Fruit fly (Drosophila melanogaster) whole organism, embryonic: ENCODE data around the gene lute.

Experiments
- Abd-B ChIP-seq: fragments of 200-800 bp; sonication (Bioruptor generic); optimal IDR thresholded peaks from 2 replicates; lab custom pipeline; 2018; ENCODE audit warnings: missing biosample characterization, mild to moderate bottlenecking, missing genetic modification characterization, moderate library complexity
- C15 ChIP-seq: fragments of 200-800 bp; sonication (Bioruptor generic); IDR thresholded peaks from 3 replicates; pipeline ENCODE4 v1.3.6; 2022; ENCODE audit warnings: missing biosample characterization, missing genetic modification characterization
- CG11560 ChIP-seq: fragments of 200-800 bp; sonication (Bioruptor generic); IDR thresholded peaks from 3 replicates; pipeline ENCODE4 v1.3.6; 2022; ENCODE audit warnings: missing biosample characterization, missing genetic modification characterization
- CG11696 ChIP-seq: fragments of 200-800 bp; sonication (Bioruptor generic); IDR thresholded peaks from 2 replicates; pipeline ENCODE4 v1.3.6; 2022; ENCODE audit warnings: missing biosample characterization, missing genetic modification characterization
- CG12155 ChIP-seq: fragments of 200-800 bp; sonication (Bioruptor generic); optimal IDR thresholded peaks from 3 replicates; lab custom pipeline; 2016; ENCODE audit warnings: missing biosample characterization, missing genetic modification characterization
- CG13624 ChIP-seq: fragments of 200-800 bp; sonication (Bioruptor generic); optimal IDR thresholded peaks from 2 replicates; lab custom pipeline; 2016; ENCODE audit warnings: missing biosample characterization, missing genetic modification characterization
- CG14710 ChIP-seq: fragments of 200-800 bp; sonication (Bioruptor generic); optimal IDR thresholded peaks from 3 replicates; lab custom pipeline; 2019; ENCODE audit warnings: missing biosample characterization, mild to moderate bottlenecking, missing genetic modification characterization, moderate library complexity
- CG15479 ChIP-seq: fragments of 200-800 bp; sonication (Bioruptor generic); optimal IDR thresholded peaks from 3 replicates; lab custom pipeline; 2019; ENCODE audit warnings: missing biosample characterization, mild to moderate bottlenecking, missing genetic modification characterization, moderate library complexity
- CG17829 ChIP-seq: fragments of 200-800 bp; optimal IDR thresholded peaks from 2 replicates; lab custom pipeline; 2019; ENCODE audit warnings: missing biosample characterization, mild to moderate bottlenecking, missing genetic modification characterization, moderate library complexity
- CG2678 ChIP-seq: fragments of 200-800 bp; sonication (Bioruptor generic); optimal IDR thresholded peaks from 3 replicates; lab custom pipeline; 2019; ENCODE audit warnings: missing biosample characterization, mild to moderate bottlenecking, missing genetic modification characterization, moderate library complexity
- CG30020 ChIP-seq: fragments of 200-800 bp; optimal IDR thresholded peaks from 2 replicates; lab custom pipeline; 2019; ENCODE audit warnings: missing biosample characterization, mild to moderate bottlenecking, missing genetic modification characterization, moderate library complexity
- CG31388 ChIP-seq: fragments of 200-800 bp; sonication (Bioruptor generic); optimal IDR thresholded peaks from 2 replicates; lab custom pipeline; 2016; ENCODE audit warnings: missing biosample characterization, missing genetic modification characterization
- CG34422 ChIP-seq: fragments of 200-800 bp; sonication (Bioruptor generic); IDR thresholded peaks from 3 replicates; pipeline ENCODE4 v1.3.6; 2022; ENCODE audit warnings: missing biosample characterization, missing genetic modification characterization
- CG4424 ChIP-seq: fragments of 200-800 bp; sonication (Bioruptor generic); optimal IDR thresholded peaks from 3 replicates; lab custom pipeline; 2016; ENCODE audit warnings: missing biosample characterization, missing genetic modification characterization
- CG4854 ChIP-seq: fragments of 200-800 bp; sonication (Bioruptor generic); optimal IDR thresholded peaks from 2 replicates; lab custom pipeline; 2016; ENCODE audit warnings: missing biosample characterization, missing genetic modification characterization, inconsistent platforms
- CG5953 ChIP-seq: fragments of 200-800 bp; sonication (Bioruptor generic); IDR thresholded peaks from 2 replicates; pipeline ENCODE4 v1.3.6; 2022; ENCODE audit warnings: missing biosample characterization, missing genetic modification characterization
- CG6254 ChIP-seq: fragments of 200-800 bp; sonication (Bioruptor generic); optimal IDR thresholded peaks from 3 replicates; lab custom pipeline; 2017; ENCODE audit warnings: mild to moderate bottlenecking, missing biosample characterization, missing genetic modification reagents, missing genetic modification characterization
- CG6765 ChIP-seq: fragments of 200-800 bp; sonication (Bioruptor generic); optimal IDR thresholded peaks from 3 replicates; lab custom pipeline; 2017; ENCODE audit warnings: missing biosample characterization, mild to moderate bottlenecking, missing genetic modification characterization
- D ChIP-seq, 2 experiments: fragments of 200-800 bp in 1 of 2; fragments of >200 bp in 1 of 2; sonication (Bioruptor generic) in 1 of 2; optimal IDR thresholded peaks; 2 replicates in 1 of 2; 3 replicates in 1 of 2; lab custom pipeline; 2017; ENCODE audit warnings: mild to moderate bottlenecking in 1 of 2, missing biosample characterization in 1 of 2, missing genetic modification characterization in 1 of 2, missing genetic modification reagents in 1 of 2
- Deaf1 ChIP-seq: fragments of 200-800 bp; optimal IDR thresholded peaks from 3 replicates; lab custom pipeline; 2019; ENCODE audit warnings: missing biosample characterization, mild to moderate bottlenecking, missing genetic modification characterization, moderate library complexity
- Dref ChIP-seq: fragments of 200-800 bp; sonication (Bioruptor generic); IDR thresholded peaks from 2 replicates; pipeline ENCODE4 v1.3.6; 2022; ENCODE audit warnings: missing biosample characterization, missing genetic modification characterization
- H2.0 ChIP-seq: fragments of 200-800 bp; sonication (Bioruptor generic); IDR thresholded peaks from 2 replicates; pipeline ENCODE4 v1.3.6; 2022; ENCODE audit warnings: missing biosample characterization, missing genetic modification characterization
- HLH4C ChIP-seq: fragments of 200-800 bp; sonication (Bioruptor generic); IDR thresholded peaks from 3 replicates; pipeline ENCODE4 v1.3.6; 2022; ENCODE audit warnings: missing biosample characterization, missing genetic modification characterization; ENCODE audit not compliant: partially characterized antibody
- HmgZ ChIP-seq: fragments of 200-800 bp; sonication (Bioruptor generic); optimal IDR thresholded peaks from 2 replicates; lab custom pipeline; 2018; ENCODE audit warnings: missing biosample characterization, mild to moderate bottlenecking, missing genetic modification characterization
- Kr ChIP-seq: fragments of 200-800 bp; sonication (Bioruptor generic); optimal IDR thresholded peaks from 2 replicates; lab custom pipeline; 2017; ENCODE audit warnings: missing biosample characterization, mild to moderate bottlenecking, missing genetic modification characterization
- Neu2 ChIP-seq: fragments of 200-800 bp; sonication (Bioruptor generic); optimal IDR thresholded peaks from 3 replicates; lab custom pipeline; 2016; ENCODE audit warnings: missing biosample characterization, missing genetic modification characterization, borderline replicate concordance
- Opbp ChIP-seq: fragments of 200-800 bp; sonication (Bioruptor generic); IDR thresholded peaks from 3 replicates; pipeline ENCODE4 v1.3.6; 2022; ENCODE audit warnings: missing biosample characterization, missing genetic modification characterization; ENCODE audit not compliant: partially characterized antibody
- Rx ChIP-seq: fragments of 200-800 bp; sonication (Bioruptor generic); IDR thresholded peaks from 2 replicates; pipeline ENCODE4 v1.3.6; 2022; ENCODE audit warnings: missing biosample characterization, missing genetic modification characterization
- Sox102F ChIP-seq: fragments of 200-800 bp; sonication (Bioruptor generic); optimal IDR thresholded peaks from 2 replicates; lab custom pipeline; 2018; ENCODE audit warnings: missing biosample characterization, mild to moderate bottlenecking, missing genetic modification characterization, moderate library complexity
- Spps ChIP-seq: fragments of 200-800 bp; sonication (Bioruptor generic); optimal IDR thresholded peaks from 2 replicates; lab custom pipeline; 2018; ENCODE audit warnings: missing biosample characterization, mild to moderate bottlenecking, missing genetic modification characterization
- Xrp1 ChIP-seq: fragments of 200-800 bp; sonication (Bioruptor generic); IDR thresholded peaks from 2 replicates; pipeline ENCODE4 v1.3.6; 2022; ENCODE audit warnings: missing biosample characterization, missing genetic modification characterization
- ac ChIP-seq: fragments of 200-800 bp; sonication (Bioruptor generic); optimal IDR thresholded peaks from 3 replicates; lab custom pipeline; 2017; ENCODE audit warnings: missing biosample characterization, mild to moderate bottlenecking, missing genetic modification characterization
- ato ChIP-seq: fragments of 200-800 bp; sonication (Bioruptor generic); IDR thresholded peaks from 2 replicates; pipeline ENCODE4 v1.3.6; 2022; ENCODE audit warnings: missing biosample characterization, missing genetic modification characterization; ENCODE audit not compliant: partially characterized antibody
- gcm2 ChIP-seq: fragments of 200-800 bp; sonication (Bioruptor generic); optimal IDR thresholded peaks from 2 replicates; lab custom pipeline; 2016; ENCODE audit warnings: missing biosample characterization, missing genetic modification characterization
- gem ChIP-seq: fragments of 200-800 bp; sonication (Bioruptor generic); optimal IDR thresholded peaks from 2 replicates; lab custom pipeline; 2019; ENCODE audit warnings: missing biosample characterization, mild to moderate bottlenecking, missing genetic modification characterization, moderate library complexity
- ind ChIP-seq: fragments of 200-800 bp; sonication (Bioruptor generic); optimal IDR thresholded peaks from 3 replicates; lab custom pipeline; 2016; ENCODE audit warnings: missing biosample characterization, missing genetic modification characterization
- kah ChIP-seq: fragments of 200-800 bp; sonication (Bioruptor generic); optimal IDR thresholded peaks from 2 replicates; lab custom pipeline; 2018; ENCODE audit warnings: missing biosample characterization, mild to moderate bottlenecking, missing genetic modification characterization
- ken ChIP-seq: fragments of 200-800 bp; sonication (Bioruptor generic); IDR thresholded peaks from 3 replicates; pipeline ENCODE4 v1.3.6; 2022; ENCODE audit warnings: missing biosample characterization, missing genetic modification characterization
- nau ChIP-seq: fragments of 200-800 bp; sonication (Bioruptor generic); optimal IDR thresholded peaks from 3 replicates; lab custom pipeline; 2017; ENCODE audit warnings: missing biosample characterization, mild to moderate bottlenecking, missing genetic modification characterization, missing genetic modification reagents
- nom ChIP-seq: fragments of 200-800 bp; sonication (Bioruptor generic); optimal IDR thresholded peaks from 2 replicates; lab custom pipeline; 2017; ENCODE audit warnings: missing biosample characterization, missing genetic modification characterization, mild to moderate bottlenecking, moderate library complexity, missing genetic modification reagents
- peb ChIP-seq: fragments of 200-800 bp; sonication (Bioruptor generic); IDR thresholded peaks from 2 replicates; pipeline ENCODE4 v1.3.6; 2022; ENCODE audit warnings: missing biosample characterization, missing genetic modification characterization
- prd ChIP-seq, 3 experiments: fragments of >200 bp in 2 of 3; fragments of 200-800 bp in 1 of 3; sonication (Bioruptor generic) in 1 of 3; optimal IDR thresholded peaks in 2 of 3; IDR thresholded peaks in 1 of 3; 2 replicates in 2 of 3; 3 replicates in 1 of 3; pipeline versions ENCODE4 v1.3.6 to Lab custom; 2017 to 2022; ENCODE audit warnings: missing biosample characterization in 1 of 3, missing genetic modification characterization in 1 of 3
- ro ChIP-seq: fragments of 200-800 bp; sonication (Bioruptor generic); IDR thresholded peaks from 2 replicates; pipeline ENCODE4 v1.3.6; 2022; ENCODE audit warnings: missing biosample characterization, missing genetic modification characterization
- run ChIP-seq: fragments of 200-800 bp; sonication (Bioruptor generic); optimal IDR thresholded peaks from 3 replicates; lab custom pipeline; 2018; ENCODE audit warnings: missing biosample characterization, mild to moderate bottlenecking, missing genetic modification characterization
- salm ChIP-seq: fragments of 200-800 bp; sonication (Bioruptor generic); optimal IDR thresholded peaks from 2 replicates; lab custom pipeline; 2018; ENCODE audit warnings: missing biosample characterization, mild to moderate bottlenecking, missing genetic modification characterization
- stwl ChIP-seq: fragments of 200-800 bp; sonication (Bioruptor generic); optimal IDR thresholded peaks from 3 replicates; lab custom pipeline; 2018; ENCODE audit warnings: missing biosample characterization, mild to moderate bottlenecking, missing genetic modification characterization, moderate library complexity
- tna ChIP-seq: fragments of 200-800 bp; sonication (Bioruptor generic); IDR thresholded peaks from 2 replicates; pipeline ENCODE4 v1.3.6; 2022; ENCODE audit warnings: missing biosample characterization, missing genetic modification characterization; ENCODE audit not compliant: partially characterized antibody
- wdn ChIP-seq: fragments of 200-800 bp; sonication (Bioruptor generic); IDR thresholded peaks from 2 replicates; pipeline ENCODE4 v1.3.6; 2022; ENCODE audit warnings: missing biosample characterization, missing genetic modification characterization

Gene lute

DNA sequence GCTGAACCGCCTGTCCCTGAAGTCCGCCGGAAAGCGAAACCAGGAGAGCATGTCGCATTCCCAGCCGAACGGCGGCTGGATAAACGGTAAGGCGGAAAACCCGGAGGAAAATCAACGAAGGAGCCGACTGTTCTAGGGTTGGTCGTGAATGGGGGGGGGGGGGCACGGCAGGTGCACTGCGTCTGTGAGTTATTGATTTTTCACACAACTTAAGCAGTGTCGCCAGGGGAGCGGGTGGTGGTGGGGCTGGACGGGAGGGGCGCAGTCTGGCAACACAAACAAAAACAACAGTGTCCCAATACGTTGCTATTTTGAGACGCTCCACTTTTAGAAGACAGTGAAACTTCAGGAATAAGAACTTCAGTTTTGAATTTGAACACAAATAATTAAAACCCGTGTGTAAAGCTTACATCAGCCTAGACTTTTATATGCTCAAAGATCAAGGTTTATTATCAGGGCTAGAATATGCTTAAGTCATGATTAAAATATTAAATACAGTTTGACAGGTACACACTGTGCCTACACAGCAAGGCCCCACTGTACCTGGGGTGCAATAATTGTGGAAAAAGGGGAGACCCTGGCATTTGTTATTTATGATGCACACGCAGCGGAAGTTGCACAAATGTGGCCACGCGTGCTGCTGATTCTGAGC, 6.5 kb downstream of the lute start (continued):
- TF ChIP-seq CG15479 (GFP tag; lab: Kevin White, UChicago) = no peak
- TF ChIP-seq C15 = no peak; the same call in 2 of the 3 replicates
- no peak for TF ChIP-seq CG30020
- peak; percentile 58 for TF ChIP-seq Rx
- peak; percentile 61 for TF ChIP-seq salm (tag; lab: Kevin White, UChicago)
- no peak for TF ChIP-seq Deaf1 (tag; lab: Kevin White, UChicago)
- no peak for TF ChIP-seq CG11560 (tag; lab: Robert Waterston, UW)
- no peak for TF ChIP-seq ato
- TF ChIP-seq gem (tag; lab: Kevin White, UChicago) = peak; percentile 83
- TF ChIP-seq Abd-B (GFP tag; lab: Kevin White, UChicago) = peak; percentile 30
- TF ChIP-seq gcm2 = no peak
- no peak for TF ChIP-seq ro
- TF ChIP-seq CG13624 = no peak
- TF ChIP-seq H2.0 (GFP tag; lab: Robert Waterston, UW) = peak; percentile 80
- TF ChIP-seq Dref (GFP tag; lab: Robert Waterston, UW) = no peak
- TF ChIP-seq CG6765 (GFP tag; lab: Kevin White, UChicago) = no peak
- no peak for TF ChIP-seq stwl (tag; lab: Kevin White, UChicago)
- peak; percentile 85 for TF ChIP-seq nau (GFP tag; lab: Kevin White, UChicago)
- peak; percentile 41 for TF ChIP-seq CG12155 (GFP tag; lab: Kevin White, UChicago)
- TF ChIP-seq CG17829 (tag; lab: Kevin White, UChicago) = peak; percentile 69
- TF ChIP-seq nom (GFP tag; lab: Kevin White, UChicago) = peak; percentile 29
- peak; percentile 64 for TF ChIP-seq ind (GFP tag; lab: Kevin White, UChicago)
- TF ChIP-seq peb (GFP tag; lab: Robert Waterston, UW) = peak; percentile 44; the same call in 1 of the 2 replicates
- no peak for TF ChIP-seq Kr (GFP tag; lab: Kevin White, UChicago)
- TF ChIP-seq HLH4C (GFP tag; lab: Robert Waterston, UW) = no peak
- peak; percentile 55 for TF ChIP-seq run
- peak; percentile 72 for TF ChIP-seq CG14710 (tag; lab: Kevin White, UChicago)
- TF ChIP-seq Xrp1 (GFP tag; lab: Robert Waterston, UW) = peak; percentile 86
- TF ChIP-seq HmgZ (tag; lab: Kevin White, UChicago) = no peak
- no peak for TF ChIP-seq CG4854 (GFP tag; lab: Kevin White, UChicago)
- no peak for TF ChIP-seq prd (optimal IDR thresholded peaks at IDR 0.05; lab: Kevin White, UChicago)
- TF ChIP-seq prd (GFP tag; IDR thresholded peaks at IDR 0.05; lab: Robert Waterston, UW) = peak; percentile 88
- peak; percentile 69 for TF ChIP-seq CG4424 (GFP tag; lab: Kevin White, UChicago)
- peak; percentile 49 for TF ChIP-seq kah (GFP tag; lab: Kevin White, UChicago)
- no peak for TF ChIP-seq Neu2 (GFP tag; lab: Kevin White, UChicago)
- TF ChIP-seq CG11696 (GFP tag; lab: Robert Waterston, UW) = no peak
- peak; percentile 81 for TF ChIP-seq Sox102F (GFP tag; lab: Kevin White, UChicago)
- peak; percentile 27; the same call in 1 of the 2 replicates for TF ChIP-seq wdn
- TF ChIP-seq Spps (tag; lab: Kevin White, UChicago) = peak; percentile 42
- peak; percentile 22 for TF ChIP-seq ac (GFP tag; lab: Kevin White, UChicago)
- no peak for TF ChIP-seq D (optimal IDR thresholded peaks at IDR 0.05; lab: Kevin White, UChicago)
- peak; percentile 75 for TF ChIP-seq D (GFP tag; optimal IDR thresholded peaks at IDR 0.05; lab: Kevin White, UChicago)
- TF ChIP-seq CG31388 (GFP tag; lab: Kevin White, UChicago) = no peak
- no peak for TF ChIP-seq tna (GFP tag; lab: Robert Waterston, UW)
- peak; percentile 35; the same call in 2 of the 3 replicates for TF ChIP-seq CG34422
- peak; percentile 82 for TF ChIP-seq CG2678 (tag; lab: Kevin White, UChicago)
- TF ChIP-seq ken (GFP tag; lab: Robert Waterston, UW) = peak; percentile 76
- TF ChIP-seq CG6254 (GFP tag; lab: Kevin White, UChicago) = peak; percentile 48
- no peak for TF ChIP-seq Opbp (GFP tag; lab: Robert Waterston, UW)
- peak; percentile 78 for TF ChIP-seq CG5953
